Fruit fly (Drosophila melanogaster): ENCODE measurements around the gene P5CS.

P5CS gene

DNA sequence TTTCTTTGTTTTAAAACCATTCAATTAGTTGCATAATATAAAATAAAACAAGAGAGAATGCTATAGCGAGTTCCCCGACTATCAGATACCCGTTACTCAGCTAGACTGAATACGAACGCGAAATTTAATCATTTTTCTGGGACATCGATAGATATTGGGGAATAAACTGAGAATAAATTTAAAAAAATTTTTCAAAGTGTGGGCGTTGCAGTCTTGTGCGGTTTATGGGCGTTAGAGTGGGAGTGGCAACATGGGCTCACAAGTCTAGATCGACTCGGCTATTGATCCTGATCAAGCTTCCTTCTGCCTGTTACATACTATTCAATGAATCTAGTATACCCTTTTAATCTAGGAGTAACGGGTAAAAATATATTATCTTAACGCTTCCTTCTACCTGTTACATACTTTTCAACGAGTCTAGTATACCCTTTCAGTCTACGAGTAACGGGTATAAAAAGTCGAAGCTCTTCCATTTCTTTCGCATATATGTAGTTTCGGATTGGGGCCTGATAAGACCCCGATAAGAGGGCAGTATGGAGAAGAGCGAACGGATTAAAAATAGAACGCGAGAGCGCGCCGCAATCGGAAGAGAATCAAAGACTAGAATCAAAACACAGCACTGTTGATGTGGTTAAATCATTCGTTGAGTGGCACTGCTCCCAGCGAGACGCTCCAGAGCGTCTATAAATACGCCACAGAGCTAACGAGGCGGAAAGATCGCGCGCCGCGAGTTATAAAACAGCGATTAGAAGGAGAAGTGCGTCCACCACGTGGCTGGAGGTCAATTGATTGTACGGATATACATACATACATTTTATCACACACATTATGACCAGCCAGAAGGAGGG is 17.1 kb upstream of the P5CS start, which contains the start of gene CG7458 (continued):
- TF ChIP-seq Eip78C (GFP tag) (peak; percentile 88), Sox14 (GFP tag; optimal IDR thresholded peaks at IDR 0.05) (no peak), CG11294 (GFP tag; IDR thresholded peaks at IDR 0.05) (no peak), CG3919 (GFP tag; optimal IDR thresholded peaks at IDR 0.05) (no peak), cyc (GFP tag; optimal IDR thresholded peaks at IDR 0.05) (peak; percentile 12), CG4318 (GFP tag; optimal IDR thresholded peaks at IDR 0.05) (peak; percentile 21), CG6808 (GFP tag; optimal IDR thresholded peaks at IDR 0.05) (peak; percentile 38), CG6276 (GFP tag; optimal IDR thresholded peaks at IDR 0.05) (peak; percentile 53), CG6854 (GFP tag; optimal IDR thresholded peaks at IDR 0.05) (no peak), Hr4 (GFP tag; optimal IDR thresholded peaks at IDR 0.05) (peak; percentile 56), achi (GFP tag; optimal IDR thresholded peaks at IDR 0.05) (peak; percentile 9), CG16779 (tag; optimal IDR thresholded peaks at IDR 0.05) (no peak), eg (GFP tag; IDR thresholded peaks at IDR 0.05) (peak; percentile 53; the same call in 1 of the 3 replicates), dsx (GFP tag; optimal IDR thresholded peaks at IDR 0.05; ENCODE audit: poor library complexity, severe bottlenecking) (no peak), Sox15 (GFP tag; optimal IDR thresholded peaks at IDR 0.05) (peak; percentile 2), Hr39 (GFP tag; optimal IDR thresholded peaks at IDR 0.05) (peak; percentile 21), pdm3 (GFP tag; optimal IDR thresholded peaks at IDR 0.05) (peak; percentile 45), Ets21C (GFP tag; optimal IDR thresholded peaks at IDR 0.05) (no peak), CG10631 (GFP tag; optimal IDR thresholded peaks at IDR 0.05) (peak; percentile 8), net (GFP tag; optimal IDR thresholded peaks at IDR 0.05) (peak; percentile 20)

DNA sequence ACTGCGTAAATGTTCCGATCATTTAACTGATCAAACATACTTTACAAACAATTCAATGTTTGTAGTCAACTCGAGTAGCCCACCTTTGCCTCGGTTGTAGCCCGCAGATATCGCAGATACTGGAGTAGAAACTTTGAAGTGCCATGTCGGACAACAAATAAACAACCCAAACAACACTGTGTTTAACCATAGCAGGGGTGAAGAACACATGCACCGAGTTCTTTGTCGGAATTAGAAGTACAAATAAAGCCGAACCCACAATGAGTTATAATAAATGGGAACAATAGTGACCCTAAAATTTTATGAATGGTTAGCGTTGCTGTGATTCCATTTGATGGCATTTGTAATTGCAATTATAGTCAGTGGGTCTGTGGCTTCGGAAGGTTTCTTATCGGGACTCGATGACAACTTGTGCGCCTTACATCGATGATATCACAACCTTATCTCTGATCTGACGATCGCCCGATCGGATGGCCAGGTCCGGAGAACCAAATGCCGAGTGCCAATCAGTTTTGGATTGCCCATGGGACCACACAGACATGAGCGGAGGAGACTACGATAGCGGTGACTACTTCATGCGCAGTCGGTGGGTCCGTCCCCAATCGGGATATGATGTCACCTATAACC is 9.8 kb upstream of the P5CS start, which contains the start of gene Chs2:
Gene Chs2 (plus strand): TSS at position 510 of the 627 bp plus-strand sequence.
- TF ChIP-seq svp (GFP tag) = peak; percentile 61
- TF ChIP-seq cyc (GFP tag; optimal IDR thresholded peaks at IDR 0.05) = no peak
- peak; percentile 80 for TF ChIP-seq vri (GFP tag; optimal IDR thresholded peaks at IDR 0.05)
- TF ChIP-seq fkh (GFP tag; optimal IDR thresholded peaks at IDR 0.05) = peak; percentile 92
- peak; percentile 26 for TF ChIP-seq CG16779 (tag; optimal IDR thresholded peaks at IDR 0.05)
- TF ChIP-seq lz (GFP tag; optimal IDR thresholded peaks at IDR 0.05) = no peak
- no peak for TF ChIP-seq pdm3 (GFP tag; optimal IDR thresholded peaks at IDR 0.05)

DNA sequence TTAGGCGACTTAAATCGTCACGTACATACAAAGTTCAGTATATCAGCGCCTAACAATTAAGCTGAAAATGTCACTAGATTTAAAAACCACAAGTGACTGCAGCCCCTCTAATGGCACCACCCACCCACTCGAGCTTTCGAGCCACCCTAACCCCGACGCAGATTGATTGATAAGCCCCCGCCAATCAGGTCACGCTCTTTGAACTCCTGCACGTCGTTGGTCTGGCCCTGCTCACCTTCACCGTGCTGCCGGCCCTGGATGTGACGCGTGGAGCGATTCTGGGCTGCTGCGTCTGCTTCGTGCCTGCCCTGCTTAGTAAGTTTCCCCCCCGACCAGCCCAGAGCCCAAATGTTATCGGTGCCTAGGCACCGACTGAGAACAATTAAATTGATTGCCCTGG is 8.5 kb upstream of the P5CS start:
- TF ChIP-seq Eip78C (GFP tag) (no peak), cyc (GFP tag; optimal IDR thresholded peaks at IDR 0.05) (no peak), svp (GFP tag) (peak; percentile 80), Sox15 (GFP tag; optimal IDR thresholded peaks at IDR 0.05) (no peak)

DNA sequence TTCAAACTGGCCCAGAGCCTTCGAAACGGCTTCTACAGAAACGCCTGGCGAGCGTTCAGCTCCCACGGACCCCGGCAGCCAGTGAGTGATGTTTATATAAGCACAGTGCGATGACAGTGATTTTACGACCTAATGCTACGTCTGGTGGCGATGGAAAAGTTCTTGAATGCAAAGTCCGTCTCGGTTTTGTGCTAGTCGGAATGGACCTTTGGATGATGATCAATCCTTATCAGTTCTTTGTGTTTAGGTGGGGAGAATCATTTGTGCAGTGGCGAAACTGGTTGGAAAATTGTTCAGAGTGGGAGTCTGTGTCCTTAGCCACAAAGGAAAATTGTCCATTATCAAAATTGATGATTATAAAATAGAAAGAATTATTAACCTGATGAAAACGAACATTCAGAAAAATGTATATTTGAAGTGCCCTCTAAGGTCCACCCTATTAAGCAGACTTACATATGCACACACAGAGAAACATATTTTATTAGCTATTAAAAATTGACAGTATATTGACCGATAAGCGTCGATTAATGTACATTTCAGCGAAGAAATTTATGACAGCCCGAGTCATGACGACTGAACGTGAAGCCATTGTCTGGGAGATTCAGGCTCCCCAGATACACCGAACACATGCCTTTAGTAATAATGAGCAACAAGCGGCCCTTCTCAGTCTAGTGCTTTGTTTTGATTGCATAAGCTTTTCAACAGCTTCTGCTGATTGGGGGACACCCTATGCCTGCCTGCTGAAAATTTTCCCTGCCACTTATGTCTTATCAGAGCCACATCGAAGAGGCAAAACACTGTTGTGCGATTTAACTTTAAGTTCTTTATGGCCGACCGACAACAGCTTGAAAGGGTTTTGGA is 590 bp downstream of the P5CS start:
- peak; percentile 71 for TF ChIP-seq Met (GFP tag; optimal IDR thresholded peaks at IDR 0.05)
- peak; percentile 18 for TF ChIP-seq CG11762 (GFP tag; optimal IDR thresholded peaks at IDR 0.05; ENCODE audit: insufficient read depth)
- TF ChIP-seq CG8632 (GFP tag; optimal IDR thresholded peaks at IDR 0.05) = no peak
- peak; percentile 44 for TF ChIP-seq OdsH (GFP tag; optimal IDR thresholded peaks at IDR 0.05)
- peak; percentile 24 for TF ChIP-seq CG6792 (GFP tag; optimal IDR thresholded peaks at IDR 0.05)
- peak; percentile 52; the same call in 1 of the 3 replicates for TF ChIP-seq eg (GFP tag; IDR thresholded peaks at IDR 0.05)
- TF ChIP-seq acj6 (GFP tag; optimal IDR thresholded peaks at IDR 0.05) = peak; percentile 29
- TF ChIP-seq Eip75B (GFP tag; optimal IDR thresholded peaks at IDR 0.05) = peak; percentile 19
- TF ChIP-seq CG15336 (GFP tag; IDR thresholded peaks at IDR 0.05) = no peak
- TF ChIP-seq vri (GFP tag; optimal IDR thresholded peaks at IDR 0.05) = peak; percentile 93
- TF ChIP-seq dsx (GFP tag; optimal IDR thresholded peaks at IDR 0.05; ENCODE audit: poor library complexity, severe bottlenecking) = no peak
- TF ChIP-seq Sox102F (GFP tag; optimal IDR thresholded peaks at IDR 0.05) = peak; percentile 40
- TF ChIP-seq cyc (GFP tag; optimal IDR thresholded peaks at IDR 0.05) = peak; percentile 48
- peak; percentile 31 for TF ChIP-seq CG3919 (GFP tag; optimal IDR thresholded peaks at IDR 0.05)
- TF ChIP-seq CG8119 (GFP tag; IDR thresholded peaks at IDR 0.05) = peak; percentile 68; the same call in 2 of the 3 replicates
- TF ChIP-seq CG16779 (tag; optimal IDR thresholded peaks at IDR 0.05) = no peak
- peak in 1 of 2 experiments; percentile 54 for TF ChIP-seq ss (GFP tag; optimal IDR thresholded peaks at IDR 0.05)
- 0 out of 2 replicates have a peak, but pooled peaks have one; percentile 8 for TF ChIP-seq Gug (GFP tag; IDR thresholded peaks at IDR 0.05)
- TF ChIP-seq spab (GFP tag; optimal IDR thresholded peaks at IDR 0.05) = no peak
- TF ChIP-seq fd85E (GFP tag; optimal IDR thresholded peaks at IDR 0.05) = no peak
- TF ChIP-seq Hr38 (GFP tag; optimal IDR thresholded peaks at IDR 0.05) = no peak
- TF ChIP-seq Smox (GFP tag; optimal IDR thresholded peaks at IDR 0.05) = peak; percentile 49
